Worm (Caenorhabditis elegans): ENCODE results near the gene F15B9.10.

Gene F15B9.10

DNA sequence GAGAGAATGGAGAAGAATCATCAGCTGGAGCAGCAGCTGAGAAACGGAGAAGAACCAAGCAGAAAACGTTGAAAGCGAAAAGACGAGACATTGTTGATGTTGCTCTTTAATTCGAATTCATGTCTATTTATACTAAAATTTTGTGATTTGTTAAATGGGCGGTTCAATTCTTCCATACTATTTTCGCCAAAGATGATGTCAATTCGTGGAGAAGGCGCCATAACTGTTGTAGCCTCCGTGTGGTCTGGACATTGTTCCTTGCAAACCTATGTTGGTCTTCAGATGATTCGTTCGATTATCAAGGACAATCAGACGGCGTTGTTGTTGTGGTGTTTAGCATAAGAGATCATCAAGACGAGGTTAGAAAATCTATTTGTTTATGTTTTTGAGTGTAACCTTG, 11.3 kb downstream of the F15B9.10 start, which contains the start of gene far-3:
Gene far-3, minus strand, starts transcription at position 101 of the 400 bp plus-strand sequence.
- TF ChIP-seq attf-4 (tag; optimal IDR thresholded peaks at IDR 0.05), result no peak
- TF ChIP-seq madf-9 (GFP tag; conservative IDR thresholded peaks at IDR 0.05), result no peak
- no peak for TF ChIP-seq ZK546.5 (tag; optimal IDR thresholded peaks at IDR 0.05)
- TF ChIP-seq madf-5 (GFP tag; IDR thresholded peaks at IDR 0.05), result no peak
- no peak for TF ChIP-seq daf-8 (GFP tag; IDR thresholded peaks at IDR 0.05)

DNA sequence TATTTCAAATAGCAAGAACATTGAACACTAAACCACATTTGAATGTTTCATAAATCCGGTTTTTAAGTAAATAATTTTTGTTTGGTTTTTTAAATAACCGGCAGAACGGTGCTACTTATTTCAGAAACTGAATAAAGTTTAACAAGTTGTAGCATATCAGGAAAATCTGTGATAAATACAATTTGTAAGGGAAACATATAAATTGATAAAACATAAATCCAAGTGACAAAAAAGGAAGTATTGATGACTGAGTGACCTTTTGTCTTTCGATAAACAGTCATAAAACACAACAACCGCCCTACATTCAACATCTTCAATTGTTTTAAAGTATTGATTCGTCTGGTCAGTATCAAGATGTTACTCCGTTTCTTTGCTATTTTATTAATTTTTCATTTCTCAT, 13.5 kb downstream of the F15B9.10 start, which contains the start of gene far-5:
Gene far-5, plus strand, starts transcription at position 301 of the 400 bp plus-strand sequence.
- TF ChIP-seq lin-13 (GFP tag; optimal IDR thresholded peaks at IDR 0.05), result no peak
- no peak for TF ChIP-seq nhr-11 (tag; optimal IDR thresholded peaks at IDR 0.05)
- TF ChIP-seq ceh-62 (tag; optimal IDR thresholded peaks at IDR 0.05), result no peak
- no peak for TF ChIP-seq zip-11 (GFP tag; IDR thresholded peaks at IDR 0.05)
- peak; percentile 48 for TF ChIP-seq aha-1 (tag)
- TF ChIP-seq aly-2 (tag; optimal IDR thresholded peaks at IDR 0.05), result no peak
- no peak for TF ChIP-seq arid-1 (GFP tag; conservative IDR thresholded peaks at IDR 0.05)
- TF ChIP-seq ces-1 (GFP tag; optimal IDR thresholded peaks at IDR 0.05), result no peak
- TF ChIP-seq F26F4.8 (GFP tag; conservative IDR thresholded peaks at IDR 0.05), result no peak
- TF ChIP-seq daf-8 (GFP tag; IDR thresholded peaks at IDR 0.05), result no peak
- TF ChIP-seq nhr-28 (tag; optimal IDR thresholded peaks at IDR 0.05), result peak; percentile 3
- no peak for TF ChIP-seq mes-2 (tag; optimal IDR thresholded peaks at IDR 0.05; ENCODE audit: poor library complexity, severe bottlenecking)
- no peak for TF ChIP-seq spr-1 (tag; optimal IDR thresholded peaks at IDR 0.05)

DNA sequence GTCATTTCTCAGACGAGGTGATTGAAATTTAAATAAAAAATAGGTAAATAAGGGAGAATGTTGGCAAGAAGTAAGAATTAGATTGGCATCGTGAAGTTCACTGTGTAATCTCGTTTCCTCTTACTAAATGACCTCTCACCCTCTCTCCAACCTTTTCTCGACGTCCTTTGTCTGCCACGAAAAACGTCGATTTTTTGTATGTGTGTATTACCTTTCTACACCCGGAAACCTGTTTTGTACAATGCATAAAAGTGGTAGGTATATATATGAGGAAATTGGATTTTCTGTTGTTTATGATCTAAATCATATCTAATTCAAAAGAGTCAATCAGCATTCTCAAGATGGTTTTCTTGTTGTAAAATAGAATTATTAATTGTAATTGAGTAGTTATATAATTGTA, 15.8 kb downstream of the F15B9.10 start, which contains the start of the genes F15B9.11 and dsl-7:
Gene F15B9.11, minus strand, starts transcription at position 5 of the 400 bp plus-strand sequence.
Gene dsl-7, plus strand, starts transcription at position 260 of the 400 bp plus-strand sequence.
- no peak for TF ChIP-seq nhr-76 (tag; optimal IDR thresholded peaks at IDR 0.05)

DNA sequence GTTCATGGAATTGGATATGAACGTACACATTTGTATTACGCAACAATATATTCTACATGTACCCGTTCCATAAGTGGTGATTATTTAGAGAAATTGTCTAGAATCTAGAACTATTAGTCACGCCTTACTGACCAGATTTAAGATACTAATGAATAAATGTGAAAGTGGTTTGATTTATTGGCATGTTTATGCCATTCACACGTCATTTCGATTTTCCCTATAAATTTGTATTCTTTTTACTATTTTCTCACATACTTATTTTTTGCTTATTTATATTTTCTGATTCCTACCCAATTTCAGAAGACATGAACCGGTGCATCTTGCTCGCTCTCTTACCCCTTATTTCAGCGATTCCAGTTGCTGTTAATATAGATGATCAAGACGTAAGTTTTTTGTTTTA, 20.5 kb downstream of the F15B9.10 start, which contains the start of gene F15B9.8:
Gene F15B9.8, plus strand, starts transcription at position 301 of the 400 bp plus-strand sequence.
- TF ChIP-seq mep-1 (tag; optimal IDR thresholded peaks at IDR 0.05) (no peak), nhr-102 (tag; optimal IDR thresholded peaks at IDR 0.05) (no peak)

DNA sequence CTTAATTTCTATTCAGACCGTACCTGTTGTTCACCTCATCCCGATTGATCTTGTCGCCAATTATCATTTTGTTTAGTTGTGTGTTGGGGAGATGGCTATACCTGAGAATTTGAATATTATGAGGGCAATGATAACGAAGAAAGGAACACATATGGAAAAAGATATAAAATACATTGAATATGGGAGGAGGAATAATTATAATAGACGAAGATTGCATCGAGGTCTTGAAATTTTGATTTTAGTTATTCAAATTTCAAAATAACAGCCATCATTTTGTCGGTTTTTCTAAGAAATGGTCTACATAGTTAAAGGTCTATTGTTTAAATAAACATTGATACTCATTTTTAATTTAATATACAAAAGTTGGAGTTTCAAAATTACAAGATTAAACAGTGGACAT, 21.7 kb downstream of the F15B9.10 start, which contains the start of gene shw-3:
Gene shw-3, minus strand, starts transcription at position 101 of the 400 bp plus-strand sequence.
- TF ChIP-seq dmd-9 (GFP tag; IDR thresholded peaks at IDR 0.05) (no peak), T26A8.4 (GFP tag; IDR thresholded peaks at IDR 0.05) (no peak), nhr-77 (tag; optimal IDR thresholded peaks at IDR 0.05) (no peak), Y105C5A.15 (GFP tag; IDR thresholded peaks at IDR 0.05) (no peak)

DNA sequence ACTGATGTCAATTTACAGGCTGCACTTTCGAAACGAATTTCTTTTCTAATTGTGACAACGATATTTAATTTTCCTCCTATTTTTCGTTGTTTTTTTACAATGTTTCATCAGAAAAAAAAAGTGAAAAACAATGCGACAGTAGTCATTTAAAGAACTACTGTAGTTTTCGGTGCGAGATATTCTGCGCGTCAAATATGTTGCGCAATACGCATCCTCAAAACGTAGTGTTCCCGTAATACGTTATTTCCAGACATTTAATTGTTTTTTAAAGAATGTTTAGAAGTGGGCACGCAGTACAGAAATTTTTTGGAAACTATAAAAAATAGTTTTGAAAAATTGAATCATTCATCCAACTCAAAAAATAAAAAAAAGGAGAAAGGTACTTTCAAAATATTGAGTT, 34.7 kb downstream of the F15B9.10 start:
- TF ChIP-seq zip-11 (GFP tag; IDR thresholded peaks at IDR 0.05), result no peak
- TF ChIP-seq unc-62 (GFP tag; optimal IDR thresholded peaks at IDR 0.05 in 1 of 2), result peak in 1 of 2 experiments; percentile 59
- no peak for TF ChIP-seq unc-62 (tag; optimal IDR thresholded peaks at IDR 0.05)
- TF ChIP-seq php-3 (GFP tag; IDR thresholded peaks at IDR 0.05), result no peak

DNA sequence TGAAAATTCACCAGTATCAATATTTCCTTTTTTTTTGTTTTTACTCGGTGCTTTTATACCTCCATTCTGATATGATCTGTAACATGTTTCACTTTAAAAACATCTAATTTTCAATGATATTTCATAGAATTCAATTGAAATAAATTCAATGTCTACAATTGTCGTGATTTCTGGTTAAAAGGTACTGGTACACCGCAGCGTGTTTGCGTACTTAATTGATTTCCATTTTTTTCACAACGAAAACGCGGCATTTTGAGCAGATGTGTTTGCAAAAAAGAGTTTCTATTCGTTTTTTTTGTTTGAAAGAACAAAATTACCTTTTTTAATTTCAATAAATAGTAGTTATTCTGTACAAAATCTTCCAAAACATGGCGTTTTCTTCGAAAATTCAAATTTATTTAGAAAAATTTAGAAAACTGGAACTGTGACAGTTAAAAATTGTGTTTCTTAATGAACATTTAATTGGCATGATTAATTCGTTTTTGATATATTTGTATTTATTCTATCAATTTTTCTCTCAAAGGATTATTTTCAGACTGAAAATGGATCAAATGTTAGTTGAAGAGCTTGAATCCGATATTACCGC, 38.1 kb downstream of the F15B9.10 start, which contains the start of gene pnn-1:
Gene pnn-1, plus strand, starts transcription at position 536 of the 586 bp plus-strand sequence.
- no peak for TF ChIP-seq lin-1 (GFP tag; IDR thresholded peaks at IDR 0.05)
- TF ChIP-seq fkh-10 (GFP tag; optimal IDR thresholded peaks at IDR 0.05), result no peak
- no peak for TF ChIP-seq dmd-6 (GFP tag; IDR thresholded peaks at IDR 0.05)
- TF ChIP-seq ztf-7 (tag; optimal IDR thresholded peaks at IDR 0.05), result no peak
- peak in 1 of 2 experiments; percentile 90 for TF ChIP-seq lsy-2 (tag; optimal IDR thresholded peaks at IDR 0.05)
- TF ChIP-seq lin-38 (GFP tag; IDR thresholded peaks at IDR 0.05), result peak; percentile 75
- TF ChIP-seq mxl-2 (GFP tag; conservative IDR thresholded peaks at IDR 0.05), result no peak
- TF ChIP-seq jun-1 (tag; optimal IDR thresholded peaks at IDR 0.05), result no peak
- TF ChIP-seq dve-1 (tag; optimal IDR thresholded peaks at IDR 0.05; ENCODE audit: insufficient read depth), result peak; percentile 34
- no peak for TF ChIP-seq rbr-2 (tag; optimal IDR thresholded peaks at IDR 0.05)
- TF ChIP-seq dpl-1 (GFP tag; optimal IDR thresholded peaks at IDR 0.05), result peak; percentile 50
- TF ChIP-seq Y75B8A.6 (GFP tag; IDR thresholded peaks at IDR 0.05), result no peak
- TF ChIP-seq nhr-6 (tag; optimal IDR thresholded peaks at IDR 0.05), result peak; percentile 44
- peak; percentile 74 for TF ChIP-seq T20F7.1 (GFP tag; optimal IDR thresholded peaks at IDR 0.05)
- TF ChIP-seq mes-2 (tag; optimal IDR thresholded peaks at IDR 0.05; ENCODE audit: poor library complexity, severe bottlenecking), result peak; percentile 68
- no peak for TF ChIP-seq php-3 (GFP tag; IDR thresholded peaks at IDR 0.05)
- peak; percentile 19 for TF ChIP-seq mep-1 (tag; optimal IDR thresholded peaks at IDR 0.05)
